Fruit fly (Drosophila melanogaster) whole organism, larva: Measurements from ENCODE around the gene CG42821.
"Not testable (repeated sequence)": the region's sequence is repeated elsewhere in the genome, so short reads cannot be mapped to it uniquely, and the experiment has no call there.

Experiments used
- noc ChIP-seq: fragments of 200-800 bp; sonication (Bioruptor generic); optimal IDR thresholded peaks from 3 replicates; lab custom pipeline; 2019; ENCODE audit warnings: missing biosample characterization, mild to moderate bottlenecking, missing genetic modification characterization, moderate library complexity

The CG42821 gene

dm6 chr3R:17430481-17430880 lies 17.6 kb downstream of the CG42821 start:
- TF ChIP-seq noc (tag; lab: Kevin White, UChicago) = no peak

DNA sequence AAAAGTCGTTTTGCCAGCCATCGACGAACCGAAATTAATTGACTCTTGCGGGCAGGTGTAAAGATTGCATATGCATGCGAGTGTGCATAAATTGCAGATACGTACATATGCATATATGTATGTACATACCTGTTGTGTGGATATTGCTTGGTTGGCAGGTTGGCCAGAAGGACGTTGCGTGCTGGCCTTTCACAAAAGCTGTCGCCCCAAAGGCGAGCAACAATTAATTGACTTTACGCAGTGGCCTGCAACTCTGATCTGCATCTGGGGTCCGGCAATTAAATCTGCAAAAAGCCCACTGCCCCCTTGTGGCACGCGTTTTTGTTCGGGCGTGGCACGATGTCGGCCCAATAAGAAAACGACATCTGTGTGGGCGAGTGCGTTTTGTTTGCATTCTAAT lies 20.2 kb downstream of the CG42821 start:
- TF ChIP-seq noc (tag; lab: Kevin White, UChicago) = no peak

DNA sequence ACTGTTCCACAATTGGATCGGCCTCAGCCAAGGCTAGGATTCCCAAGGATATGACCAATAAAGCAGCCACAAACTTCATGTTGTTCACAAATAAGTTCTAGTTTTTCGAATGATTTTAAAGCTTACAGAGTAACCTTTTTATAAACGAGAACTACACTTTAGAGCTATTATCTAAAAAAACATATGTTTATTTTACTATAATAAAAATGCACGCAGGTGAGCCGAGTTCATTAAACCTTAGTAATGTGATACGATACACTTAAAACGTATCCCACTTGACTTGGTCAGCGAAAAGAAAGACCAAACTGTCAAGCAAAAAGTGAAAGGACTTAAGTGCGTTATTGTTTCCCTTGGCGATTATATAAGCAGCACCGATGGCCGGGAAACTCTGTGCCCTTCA lies 21.5 kb downstream of the CG42821 start, which contains the start of gene CG44090:
Gene CG44090 (minus strand): TSS at position 101 of the 400 bp plus-strand sequence.
- TF ChIP-seq noc (tag; lab: Kevin White, UChicago) = no peak

DNA sequence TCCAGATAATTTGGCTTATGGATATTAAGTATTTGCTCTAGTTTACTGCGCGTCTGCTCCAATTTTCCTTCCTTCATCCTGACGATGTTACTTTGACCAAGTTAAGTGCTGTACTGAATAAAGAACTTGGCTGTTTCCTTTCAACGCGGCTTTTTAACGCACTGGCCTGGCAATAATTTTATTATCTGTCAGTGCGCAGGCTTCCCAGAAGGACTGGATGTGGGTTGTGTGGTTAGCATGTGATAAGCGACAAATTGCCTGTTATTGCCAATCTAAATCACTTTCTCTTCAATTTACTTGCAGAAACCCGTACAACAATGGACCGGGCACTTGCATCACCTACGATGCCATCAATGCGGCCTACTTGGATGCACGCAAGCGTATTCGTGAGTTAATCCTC lies 27.8 kb downstream of the CG42821 start, which contains the start of gene CG14331:
Gene CG14331 (minus strand): TSS at position 101 of the 400 bp plus-strand sequence.
- TF ChIP-seq noc (tag; lab: Kevin White, UChicago) = no peak

DNA sequence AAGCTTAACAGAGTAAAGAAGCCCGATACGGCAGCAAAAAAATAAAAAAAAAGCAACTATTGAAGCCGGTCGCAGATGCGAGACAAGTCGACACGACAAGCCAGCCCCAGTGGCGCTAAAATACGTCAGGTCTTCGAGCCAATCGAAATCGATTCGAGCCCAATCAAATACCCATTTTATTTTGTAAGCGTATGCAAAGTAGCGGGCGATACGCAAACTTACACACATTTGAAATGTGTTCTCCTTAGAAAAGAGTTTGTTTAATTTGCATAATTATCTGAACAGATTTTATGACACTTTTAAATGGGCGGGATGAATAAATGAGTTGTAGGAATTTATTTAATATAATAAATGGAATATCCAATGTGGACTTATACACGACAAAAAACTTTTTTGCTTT lies 34.7 kb downstream of the CG42821 start:
- TF ChIP-seq noc (tag; lab: Kevin White, UChicago) = no peak

- TF ChIP-seq noc (tag; lab: Kevin White, UChicago) = no peak
These were observed 35.9 kb downstream of the CG42821 start, which contains the start of gene Eh for dm6 chr3R:17448758-17449157. Gene Eh (minus strand): TSS chr3R:17448858.

DNA sequence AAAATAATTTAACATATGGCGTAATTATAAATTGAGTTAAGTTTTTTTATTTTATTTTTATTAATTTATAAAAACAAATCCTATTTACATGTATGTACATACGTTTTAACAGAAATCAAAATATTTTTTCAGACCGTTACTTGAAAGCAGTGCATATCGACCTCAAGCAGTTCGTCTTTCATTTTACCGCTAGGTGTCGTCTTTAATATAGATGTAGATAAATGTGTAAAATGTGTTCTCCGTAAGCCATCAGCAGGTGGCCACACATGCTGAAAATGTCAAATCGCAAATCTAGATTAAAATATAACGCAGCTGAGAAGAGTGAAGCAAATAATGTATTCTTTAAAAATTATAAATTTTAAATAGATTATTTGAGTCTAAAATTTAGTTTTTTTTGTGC lies 36.5 kb downstream of the CG42821 start:
- TF ChIP-seq noc (tag; lab: Kevin White, UChicago) = no peak

DNA sequence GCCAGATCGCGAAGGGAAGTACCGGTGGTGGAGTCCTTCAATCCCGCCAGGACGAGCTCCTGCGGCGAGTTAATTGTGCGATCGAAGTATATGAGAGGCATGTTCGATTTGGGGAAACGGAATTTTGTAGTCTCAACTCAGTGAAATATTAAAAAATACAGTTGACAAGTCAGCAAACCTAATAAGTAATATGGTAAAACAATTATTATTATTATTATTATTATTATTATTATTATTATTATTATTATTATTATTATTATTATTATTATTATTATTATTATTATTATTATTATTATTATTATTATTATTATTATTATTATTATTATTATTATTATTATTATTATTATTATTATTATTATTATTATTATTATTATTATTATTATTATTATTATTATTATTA lies 43.8 kb downstream of the CG42821 start, which contains the start of gene CG14330:
Gene CG14330 (minus strand): TSS at position 101 of the 400 bp plus-strand sequence.
- TF ChIP-seq noc (tag; lab: Kevin White, UChicago) = not testable (repeated sequence)
